Worm (Caenorhabditis elegans) whole organism, mixed stage, embryonic: ENCODE measurements around the gene flh-2.
"Not testable (repeated sequence)": the region's sequence is repeated elsewhere in the genome, so short reads cannot be mapped to it uniquely, and the experiment has no call there.

ENCODE experiments used
- M03D4.4 ChIP-seq: sonication (generic microtip); optimal IDR thresholded peaks from 2 replicates; lab custom pipeline; 2017; ENCODE audit warnings: mild to moderate bottlenecking, missing genetic modification characterization, missing compliant biosample characterization
- bed-3 ChIP-seq: fragments of 200-800 bp; sonication (Bioruptor generic); optimal IDR thresholded peaks from 3 replicates; lab custom pipeline; 2018; ENCODE audit warnings: mild to moderate bottlenecking, missing genetic modification characterization, moderate library complexity, missing compliant biosample characterization
- blmp-1 ChIP-seq: fragments of 150-350 bp; optimal IDR thresholded peaks from 2 replicates; lab custom pipeline; 2014; ENCODE audit warnings: missing biosample characterization, missing genetic modification characterization
- ceh-39 ChIP-seq: fragments of 150-350 bp; optimal IDR thresholded peaks from 2 replicates; lab custom pipeline; 2014; ENCODE audit warnings: missing biosample characterization, missing genetic modification characterization
- ceh-43 ChIP-seq: fragments of 200-800 bp; sonication (Bioruptor generic); optimal IDR thresholded peaks from 2 replicates; lab custom pipeline; 2018; ENCODE audit warnings: mild to moderate bottlenecking, missing genetic modification characterization, moderate library complexity, missing compliant biosample characterization
- ceh-83 ChIP-seq: fragments of 200-800 bp; sonication (Bioruptor generic); optimal IDR thresholded peaks from 2 replicates; lab custom pipeline; 2018; ENCODE audit warnings: mild to moderate bottlenecking, missing genetic modification characterization, missing compliant biosample characterization
- ces-1 ChIP-seq: fragments of 150-350 bp; optimal IDR thresholded peaks from 2 replicates; lab custom pipeline; 2014; ENCODE audit warnings: missing biosample characterization, missing genetic modification reagents, missing genetic modification characterization
- drap-1 ChIP-seq: fragments of 200-800 bp; sonication (Bioruptor generic); optimal IDR thresholded peaks from 3 replicates; lab custom pipeline; 2018; ENCODE audit warnings: mild to moderate bottlenecking, missing genetic modification characterization, missing compliant biosample characterization
- elt-1 ChIP-seq: sonication (generic microtip); optimal IDR thresholded peaks from 2 replicates; lab custom pipeline; 2017; ENCODE audit warnings: missing genetic modification characterization, mild to moderate bottlenecking, missing compliant biosample characterization, antibody characterized with exemption, moderate library complexity, borderline replicate concordance; ENCODE audit not compliant: insufficient read depth
- ham-2 ChIP-seq: fragments of 200-800 bp; sonication (Bioruptor generic); optimal IDR thresholded peaks from 2 replicates; lab custom pipeline; 2018; ENCODE audit warnings: mild to moderate bottlenecking, missing genetic modification characterization, missing compliant biosample characterization
- hlh-1 ChIP-seq: fragments of 150-350 bp; optimal IDR thresholded peaks from 2 replicates; lab custom pipeline; 2014; ENCODE audit warnings: missing biosample characterization, missing genetic modification reagents, missing genetic modification characterization
- lin-13 ChIP-seq: fragments of 150-350 bp; optimal IDR thresholded peaks from 2 replicates; lab custom pipeline; 2014; ENCODE audit warnings: missing biosample characterization, missing genetic modification characterization
- lsy-2 ChIP-seq: fragments of 150-350 bp; optimal IDR thresholded peaks from 2 replicates; lab custom pipeline; 2014; ENCODE audit warnings: missing biosample characterization, missing genetic modification characterization
- mab-5 ChIP-seq: fragments of 150-350 bp; optimal IDR thresholded peaks from 2 replicates; lab custom pipeline; 2014; ENCODE audit warnings: missing biosample characterization, missing genetic modification characterization
- mep-1 ChIP-seq: fragments of 150-350 bp; optimal IDR thresholded peaks from 2 replicates; lab custom pipeline; 2017; ENCODE audit warnings: missing biosample characterization, missing genetic modification reagents, missing genetic modification characterization, inconsistent platforms
- mls-2 ChIP-seq: sonication (generic microtip); optimal IDR thresholded peaks from 2 replicates; lab custom pipeline; 2016; ENCODE audit warnings: mild to moderate bottlenecking, missing genetic modification characterization, moderate library complexity, missing compliant biosample characterization
- nhr-12 ChIP-seq: fragments of 150-350 bp; optimal IDR thresholded peaks from 2 replicates; lab custom pipeline; 2014; ENCODE audit warnings: missing biosample characterization, missing genetic modification characterization
- nhr-2 ChIP-seq: fragments of 150-350 bp; optimal IDR thresholded peaks from 2 replicates; lab custom pipeline; 2014; ENCODE audit warnings: missing biosample characterization, missing genetic modification characterization
- nhr-237 ChIP-seq: fragments of 150-350 bp; optimal IDR thresholded peaks from 2 replicates; lab custom pipeline; 2014; ENCODE audit warnings: missing biosample characterization, missing genetic modification characterization
- pha-4 ChIP-seq: fragments of 150-350 bp; optimal IDR thresholded peaks from 2 replicates; lab custom pipeline; 2018; ENCODE audit warnings: missing biosample characterization, missing genetic modification reagents, missing genetic modification characterization
- snpc-4 ChIP-seq: fragments of 150-350 bp; optimal IDR thresholded peaks from 2 replicates; lab custom pipeline; 2014; ENCODE audit warnings: missing biosample characterization, missing genetic modification characterization
- sptf-1 ChIP-seq: sonication (generic microtip); optimal IDR thresholded peaks from 2 replicates; lab custom pipeline; 2017; ENCODE audit warnings: mild to moderate bottlenecking, missing genetic modification characterization, moderate library complexity, missing compliant biosample characterization
- tbx-8 ChIP-seq: fragments of 200-800 bp; sonication (Bioruptor generic); optimal IDR thresholded peaks from 2 replicates; lab custom pipeline; 2018; ENCODE audit warnings: mild to moderate bottlenecking, missing genetic modification characterization, moderate library complexity, missing compliant biosample characterization
- unc-120 ChIP-seq: sonication (generic microtip); optimal IDR thresholded peaks from 2 replicates; lab custom pipeline; 2017; ENCODE audit warnings: missing genetic modification characterization, missing compliant biosample characterization; ENCODE audit not compliant: poor library complexity, severe bottlenecking
- unc-39 ChIP-seq: fragments of 150-350 bp; optimal IDR thresholded peaks from 2 replicates; lab custom pipeline; 2014; ENCODE audit warnings: missing biosample characterization, missing genetic modification characterization
- unc-62 ChIP-seq: fragments of 150-350 bp; optimal IDR thresholded peaks from 2 replicates; lab custom pipeline; 2014; ENCODE audit warnings: missing biosample characterization, missing genetic modification reagents, missing genetic modification characterization
- zip-8 ChIP-seq: fragments of 150-350 bp; optimal IDR thresholded peaks from 2 replicates; lab custom pipeline; 2014; ENCODE audit warnings: missing biosample characterization, missing genetic modification characterization

The flh-2 gene

ce11 chrIII:4965271-4965670, 13.3 kb downstream of the flh-2 start, which contains the start of gene nca-2:
Gene nca-2 (plus strand): TSS chrIII:4965571.
- TF ChIP-seq nhr-237 (tag; lab: Kevin White, UChicago) (no peak), M03D4.4 (tag; lab: Kevin White, UChicago) (no peak), sptf-1 (tag; lab: Kevin White, UChicago) (no peak), lin-13 (no peak), ceh-83 (no peak), mls-2 (tag; lab: Kevin White, UChicago) (no peak), elt-1 (no peak), bed-3 (GFP tag; lab: Kevin White, UChicago) (no peak), zip-8 (tag; lab: Kevin White, UChicago) (no peak), ceh-43 (no peak), unc-39 (tag; lab: Kevin White, UChicago) (no peak), tbx-8 (GFP tag; lab: Kevin White, UChicago) (no peak), mab-5 (tag; lab: Kevin White, UChicago) (no peak), snpc-4 (tag; lab: Kevin White, UChicago) (no peak), ham-2 (GFP tag; lab: Kevin White, UChicago) (no peak)

ce11 chrIII:4967236-4967635, 15.3 kb downstream of the flh-2 start:
- no peak for TF ChIP-seq sptf-1 (tag; lab: Kevin White, UChicago)
- TF ChIP-seq pha-4, result no peak
- peak; percentile 95 for TF ChIP-seq ces-1
- TF ChIP-seq unc-120 (tag; lab: Kevin White, UChicago), result no peak
- TF ChIP-seq lsy-2 (tag; lab: Kevin White, UChicago), result no peak

ce11 chrIII:4968146-4968545, 16.2 kb downstream of the flh-2 start:
- TF ChIP-seq ces-1, result peak; percentile 37
- TF ChIP-seq zip-8 (tag; lab: Kevin White, UChicago), result no peak

ce11 chrIII:4980367-4980766, 28.4 kb downstream of the flh-2 start, which contains the start of gene C27F2.6:
Gene C27F2.6 (minus strand): TSS chrIII:4980467.
- TF ChIP-seq ceh-83; unc-62 (GFP tag; lab: Kevin White, UChicago); blmp-1 (tag; lab: Kevin White, UChicago): not testable (repeated sequence)

- TF ChIP-seq mep-1 (tag; lab: Kevin White, UChicago) (no peak), unc-39 (tag; lab: Kevin White, UChicago) (no peak), nhr-12 (tag; lab: Kevin White, UChicago) (no peak), sptf-1 (tag; lab: Kevin White, UChicago) (no peak)
- TF ChIP-seq, all 35 proteins: peak for 0
Observed at ce11 chrIII:4983961-4984360, 32.0 kb downstream of the flh-2 start.

- no peak for TF ChIP-seq lin-13
- no peak for TF ChIP-seq nhr-2 (tag; lab: Kevin White, UChicago)
- TF ChIP-seq nhr-12 (tag; lab: Kevin White, UChicago), result no peak
- no peak for TF ChIP-seq drap-1 (GFP tag; lab: Kevin White, UChicago)
- no peak for TF ChIP-seq lsy-2 (tag; lab: Kevin White, UChicago)
- TF ChIP-seq ceh-39 (tag; lab: Kevin White, UChicago), result no peak
- no peak for TF ChIP-seq snpc-4 (tag; lab: Kevin White, UChicago)
- TF ChIP-seq elt-1, result no peak
- TF ChIP-seq zip-8 (tag; lab: Kevin White, UChicago), result no peak
- no peak for TF ChIP-seq ceh-43
- no peak for TF ChIP-seq M03D4.4 (tag; lab: Kevin White, UChicago)
- TF ChIP-seq ham-2 (GFP tag; lab: Kevin White, UChicago), result no peak
- TF ChIP-seq hlh-1 (tag; lab: Kevin White, UChicago), result no peak
Observed at ce11 chrIII:4984444-4985086, 32.6 kb downstream of the flh-2 start, which contains the start of gene C27F2.7. Gene C27F2.7 (minus strand): TSS chrIII:4984494.
